Worm (Caenorhabditis elegans) whole organism, young adult: ENCODE measurements around the gene C44B11.6.

Experiments used
- B0261.1 ChIP-seq: sonication (generic microtip); optimal IDR thresholded peaks from 2 replicates; lab custom pipeline; 2016; ENCODE audit warnings: mild to moderate bottlenecking, missing genetic modification characterization, moderate library complexity, missing compliant biosample characterization
- B0336.3 ChIP-seq: fragments of 200-800 bp; sonication (Bioruptor generic); IDR thresholded peaks from 2 replicates; pipeline ENCODE4 v1.3.6; 2022; ENCODE audit warnings: missing genetic modification characterization, missing compliant biosample characterization
- F37B4.10 ChIP-seq: fragments of 200-800 bp; sonication (Bioruptor generic); IDR thresholded peaks from 2 replicates; pipeline ENCODE4 v1.3.6; 2022; ENCODE audit warnings: missing genetic modification characterization, missing compliant biosample characterization
- F49E8.2 ChIP-seq: sonication (generic microtip); optimal IDR thresholded peaks from 3 replicates; lab custom pipeline; 2017; ENCODE audit warnings: missing genetic modification characterization, mild to moderate bottlenecking, missing compliant biosample characterization, antibody characterized with exemption, moderate library complexity; ENCODE audit not compliant: insufficient read depth
- F57C9.4 ChIP-seq: sonication (generic microtip); optimal IDR thresholded peaks from 2 replicates; lab custom pipeline; 2017; ENCODE audit warnings: mild to moderate bottlenecking, missing genetic modification characterization, missing compliant biosample characterization
- Y53F4B.3 ChIP-seq: fragments of 200-800 bp; sonication (Bioruptor generic); IDR thresholded peaks from 2 replicates; pipeline ENCODE4 v1.3.6; 2022; ENCODE audit warnings: missing genetic modification reagents, missing genetic modification characterization, missing compliant biosample characterization
- Y53G8AR.9 ChIP-seq: fragments of 200-800 bp; sonication (Bioruptor generic); conservative IDR thresholded peaks from 2 replicates; pipeline ENCODE4 v1.3.6; 2022; ENCODE audit warnings: missing genetic modification reagents, missing genetic modification characterization, missing compliant biosample characterization
- athp-1 ChIP-seq: sonication (generic microtip); optimal IDR thresholded peaks from 2 replicates; lab custom pipeline; 2017; ENCODE audit warnings: mild to moderate bottlenecking, missing genetic modification characterization, missing compliant biosample characterization
- attf-3 ChIP-seq: fragments of 200-800 bp; sonication (Bioruptor generic); conservative IDR thresholded peaks from 2 replicates; pipeline ENCODE4 v1.3.6; 2022; ENCODE audit warnings: missing genetic modification reagents, missing genetic modification characterization, missing compliant biosample characterization
- attf-5 ChIP-seq: fragments of 200-800 bp; sonication (Bioruptor generic); optimal IDR thresholded peaks from 2 replicates; lab custom pipeline; 2018; ENCODE audit warnings: mild to moderate bottlenecking, missing genetic modification characterization, missing compliant biosample characterization
- attf-6 ChIP-seq: fragments of 200-800 bp; sonication (Bioruptor generic); IDR thresholded peaks from 2 replicates; pipeline ENCODE4 v1.3.6; 2022; ENCODE audit warnings: missing genetic modification reagents, missing genetic modification characterization, missing compliant biosample characterization
- bed-1 ChIP-seq: fragments of 200-800 bp; sonication (Bioruptor generic); IDR thresholded peaks from 2 replicates; pipeline ENCODE4 v1.3.6; 2022; ENCODE audit warnings: missing genetic modification reagents, missing genetic modification characterization, missing compliant biosample characterization
- ccch-3 ChIP-seq: fragments of 200-800 bp; sonication (Bioruptor generic); optimal IDR thresholded peaks from 2 replicates; lab custom pipeline; 2018; ENCODE audit warnings: mild to moderate bottlenecking, missing genetic modification characterization, missing compliant biosample characterization
- cebp-1 ChIP-seq, 2 experiments: fragments of 200-800 bp in 1 of 2; sonication (Bioruptor generic) in 1 of 2; sonication (generic microtip) in 1 of 2; IDR thresholded peaks in 1 of 2; optimal IDR thresholded peaks in 1 of 2; 2 replicates each; pipeline versions ENCODE4 v1.3.6 to Lab custom; 2017 to 2022; ENCODE audit warnings: missing compliant biosample characterization in 2 of 2, missing genetic modification characterization in 2 of 2, mild to moderate bottlenecking in 1 of 2, missing genetic modification reagents in 1 of 2, moderate library complexity in 1 of 2
- ceh-40 ChIP-seq: fragments of 200-800 bp; sonication (Bioruptor generic); IDR thresholded peaks from 2 replicates; pipeline ENCODE4 v1.3.6; 2022; ENCODE audit warnings: missing genetic modification characterization, missing compliant biosample characterization
- ceh-91 ChIP-seq: fragments of 200-800 bp; sonication (Bioruptor generic); IDR thresholded peaks from 2 replicates; pipeline ENCODE4 v1.3.6; 2022; ENCODE audit warnings: missing genetic modification reagents, missing genetic modification characterization, missing compliant biosample characterization
- chd-7 ChIP-seq: sonication (generic microtip); optimal IDR thresholded peaks from 2 replicates; lab custom pipeline; 2016; ENCODE audit warnings: mild to moderate bottlenecking, missing genetic modification characterization, moderate library complexity, missing compliant biosample characterization
- dox-1 ChIP-seq: fragments of 200-800 bp; sonication (Bioruptor generic); IDR thresholded peaks from 2 replicates; pipeline ENCODE4 v1.3.6; 2022; ENCODE audit warnings: missing genetic modification reagents, missing genetic modification characterization, missing compliant biosample characterization
- efl-1 ChIP-seq: fragments of 150-350 bp; optimal IDR thresholded peaks from 2 replicates; lab custom pipeline; 2014; ENCODE audit warnings: missing biosample characterization, missing genetic modification reagents, missing genetic modification characterization
- egl-18 ChIP-seq: fragments of 200-800 bp; sonication (Bioruptor generic); IDR thresholded peaks from 2 replicates; pipeline ENCODE4 v1.3.6; 2022; ENCODE audit warnings: missing genetic modification reagents, missing genetic modification characterization, missing compliant biosample characterization
- ekl-4 ChIP-seq: fragments of 200-800 bp; sonication (Bioruptor generic); IDR thresholded peaks from 2 replicates; pipeline ENCODE4 v1.3.6; 2022; ENCODE audit warnings: missing genetic modification reagents, missing genetic modification characterization, missing compliant biosample characterization
- him-1 ChIP-seq: sonication (generic microtip); optimal IDR thresholded peaks from 2 replicates; lab custom pipeline; 2016; ENCODE audit warnings: missing genotype, missing genetic modification reagents, missing genetic modification characterization, missing compliant biosample characterization
- hlh-26 ChIP-seq: fragments of 200-800 bp; sonication (Bioruptor generic); conservative IDR thresholded peaks from 2 replicates; pipeline ENCODE4 v1.3.6; 2022; ENCODE audit warnings: missing genetic modification reagents, missing genetic modification characterization, missing compliant biosample characterization
- hmg-1.2 ChIP-seq: fragments of 200-800 bp; sonication (Bioruptor generic); IDR thresholded peaks from 2 replicates; pipeline ENCODE4 v1.3.6; 2022; ENCODE audit warnings: missing genetic modification reagents, missing genetic modification characterization, missing compliant biosample characterization
- hrde-1 ChIP-seq: sonication (generic microtip); optimal IDR thresholded peaks from 2 replicates; lab custom pipeline; 2016; ENCODE audit warnings: missing genetic modification characterization, mild to moderate bottlenecking, missing compliant biosample characterization, moderate library complexity, missing genotype, missing genetic modification reagents, borderline replicate concordance
- let-526 ChIP-seq: fragments of 200-800 bp; sonication (Bioruptor generic); IDR thresholded peaks from 2 replicates; pipeline ENCODE4 v1.3.6; 2022; ENCODE audit warnings: missing genetic modification reagents, missing genetic modification characterization, missing compliant biosample characterization
- lin-35 ChIP-seq, 3 experiments: fragments of 150-350 bp in 2 of 3; sonication (generic microtip) in 1 of 3; optimal IDR thresholded peaks; 2 replicates each; lab custom pipeline; 2014 to 2018; ENCODE audit warnings: missing biosample characterization in 3 of 3, missing genetic modification characterization in 3 of 3, missing genetic modification reagents in 3 of 3
- lsy-27 ChIP-seq: sonication (generic microtip); optimal IDR thresholded peaks from 2 replicates; lab custom pipeline; 2017; ENCODE audit warnings: missing genetic modification characterization, mild to moderate bottlenecking, missing compliant biosample characterization, antibody characterized with exemption, missing genotype, borderline replicate concordance; ENCODE audit not compliant: insufficient read depth
- madf-6 ChIP-seq: fragments of 200-800 bp; sonication (Bioruptor generic); IDR thresholded peaks from 2 replicates; pipeline ENCODE4 v1.3.6; 2022; ENCODE audit warnings: missing genetic modification reagents, missing genetic modification characterization, missing compliant biosample characterization
- mcd-1 ChIP-seq: fragments of 200-800 bp; sonication (Bioruptor generic); IDR thresholded peaks from 2 replicates; pipeline ENCODE4 v1.3.6; 2022; ENCODE audit warnings: missing genetic modification reagents, missing genetic modification characterization, missing compliant biosample characterization
- mxl-1 ChIP-seq: sonication (generic microtip); optimal IDR thresholded peaks from 2 replicates; lab custom pipeline; 2016; ENCODE audit warnings: missing genetic modification characterization, missing compliant biosample characterization
- nhr-120 ChIP-seq: fragments of 200-800 bp; sonication (Bioruptor generic); IDR thresholded peaks from 2 replicates; pipeline ENCODE4 v1.3.6; 2022; ENCODE audit warnings: missing genetic modification characterization, missing compliant biosample characterization
- nhr-179 ChIP-seq: sonication (generic microtip); optimal IDR thresholded peaks from 2 replicates; lab custom pipeline; 2016; ENCODE audit warnings: mild to moderate bottlenecking, missing genetic modification characterization, missing compliant biosample characterization
- rec-8 ChIP-seq, 2 experiments: sonication (generic microtip); optimal IDR thresholded peaks; 2 replicates each; lab custom pipeline; 2016; ENCODE audit warnings: mild to moderate bottlenecking in 2 of 2, missing genetic modification characterization in 2 of 2, missing genetic modification reagents in 2 of 2, missing genotype in 2 of 2, missing biosample characterization in 1 of 2, missing compliant biosample characterization in 1 of 2, moderate library complexity in 1 of 2
- repo-1 ChIP-seq: sonication (generic microtip); optimal IDR thresholded peaks from 2 replicates; lab custom pipeline; 2017; ENCODE audit warnings: mild to moderate bottlenecking, missing genetic modification characterization, missing compliant biosample characterization
- rpc-1 ChIP-seq, 2 experiments: fragments of 150-350 bp in 1 of 2; sonication (generic microtip) in 1 of 2; optimal IDR thresholded peaks; 2 replicates each; lab custom pipeline; 2014 to 2018; ENCODE audit warnings: missing biosample characterization in 1 of 2, missing genetic modification characterization in 1 of 2, missing genetic modification reagents in 1 of 2, missing genotype in 1 of 2
- sdz-38 ChIP-seq: sonication (generic microtip); optimal IDR thresholded peaks from 2 replicates; lab custom pipeline; 2016; ENCODE audit warnings: missing genotype, missing genetic modification characterization, missing compliant biosample characterization
- snpc-1.1 ChIP-seq: sonication (generic microtip); optimal IDR thresholded peaks from 2 replicates; lab custom pipeline; 2017; ENCODE audit warnings: missing genetic modification characterization, mild to moderate bottlenecking, missing compliant biosample characterization, antibody characterized with exemption, moderate library complexity, missing genotype, missing genetic modification reagents; ENCODE audit not compliant: insufficient read depth
- tbp1 ChIP-seq: fragments of 200-800 bp; sonication (Bioruptor generic); optimal IDR thresholded peaks from 2 replicates; lab custom pipeline; 2018; ENCODE audit warnings: mild to moderate bottlenecking, missing genetic modification characterization, missing compliant biosample characterization
- unc-130 ChIP-seq: sonication (generic microtip); optimal IDR thresholded peaks from 2 replicates; lab custom pipeline; 2016; ENCODE audit warnings: missing genetic modification reagents, missing genetic modification characterization, missing compliant biosample characterization
- unc-62 ChIP-seq: fragments of 150-350 bp; optimal IDR thresholded peaks from 2 replicates; lab custom pipeline; 2014; ENCODE audit warnings: missing biosample characterization, missing genetic modification reagents, missing genetic modification characterization
- xnd-1 ChIP-seq: sonication (generic microtip); optimal IDR thresholded peaks from 2 replicates; lab custom pipeline; 2016; ENCODE audit warnings: missing genotype, missing genetic modification reagents, missing genetic modification characterization, missing compliant biosample characterization
- zfh-2 ChIP-seq: fragments of 200-800 bp; sonication (Bioruptor generic); conservative IDR thresholded peaks from 2 replicates; pipeline ENCODE4 v1.3.6; 2022; ENCODE audit warnings: missing genetic modification reagents, missing genetic modification characterization, missing compliant biosample characterization
- ztf-3 ChIP-seq: fragments of 200-800 bp; sonication (Bioruptor generic); optimal IDR thresholded peaks from 2 replicates; lab custom pipeline; 2018; ENCODE audit warnings: mild to moderate bottlenecking, missing genetic modification characterization, missing compliant biosample characterization

Gene C44B11.6

DNA sequence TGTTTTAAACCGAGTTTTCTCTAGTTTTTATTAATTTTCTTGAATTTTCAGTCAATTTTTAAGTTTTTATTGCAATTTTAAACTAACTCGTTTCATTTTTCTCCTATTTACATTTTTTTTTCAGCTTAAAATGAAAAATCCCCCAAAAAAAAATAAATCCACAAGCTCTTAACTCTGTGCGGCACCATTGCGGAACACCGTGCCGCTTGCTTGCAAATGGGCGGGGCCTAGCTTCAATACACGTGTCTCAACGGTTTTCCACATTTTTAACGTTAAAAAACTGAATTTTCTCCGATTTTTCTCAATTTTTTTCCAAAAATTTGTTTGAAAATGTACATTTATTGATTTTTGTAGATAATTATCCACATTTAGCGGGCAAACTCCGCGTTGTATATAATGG, 22.0 kb downstream of the C44B11.6 start, which contains the start of gene R148.3 (continued):
- TF ChIP-seq hrde-1 (tag; lab: Kevin White, UChicago) (no peak), rpc-1 (optimal IDR thresholded peaks at IDR 0.05; lab: Kevin White, UChicago) (peak; percentile 27), rpc-1 (tag; optimal IDR thresholded peaks at IDR 0.05; lab: Kevin White, UChicago) (no peak), tbp1 (GFP tag; lab: Kevin White, UChicago) (no peak), egl-18 (GFP tag; lab: Robert Waterston, UW) (no peak), snpc-1.1 (tag; lab: Kevin White, UChicago) (peak; percentile 47), ekl-4 (GFP tag; lab: Robert Waterston, UW) (no peak), Y53F4B.3 (GFP tag; lab: Robert Waterston, UW) (no peak), bed-1 (GFP tag; lab: Robert Waterston, UW) (no peak), F37B4.10 (GFP tag; lab: Robert Waterston, UW) (no peak), hmg-1.2 (GFP tag; lab: Robert Waterston, UW) (peak; percentile 31; the same call in 1 of the 2 replicates), mxl-1 (no peak), efl-1 (no peak), Y53G8AR.9 (GFP tag; lab: Robert Waterston, UW) (no peak), unc-62 (no peak), attf-6 (GFP tag; lab: Robert Waterston, UW) (no peak), athp-1 (tag; lab: Kevin White, UChicago) (no peak), mcd-1 (GFP tag; lab: Robert Waterston, UW) (peak; percentile 58), lsy-27 (no peak), B0336.3 (GFP tag; lab: Robert Waterston, UW) (no peak), sdz-38 (tag; lab: Kevin White, UChicago) (no peak), repo-1 (no peak), F49E8.2 (tag; lab: Kevin White, UChicago) (peak; percentile 41), chd-7 (tag; lab: Kevin White, UChicago) (no peak), nhr-120 (no peak), B0261.1 (tag; lab: Kevin White, UChicago) (no peak), lin-35 (GFP tag; optimal IDR thresholded peaks at IDR 0.05; lab: Kevin White, UChicago) (peak in 1 of 3 experiments; percentile 28), ceh-91 (GFP tag; lab: Robert Waterston, UW) (no peak), ztf-3 (GFP tag; lab: Kevin White, UChicago) (no peak), attf-3 (no peak), cebp-1 (GFP tag; IDR thresholded peaks at IDR 0.05; lab: Robert Waterston, UW) (no peak), cebp-1 (tag; optimal IDR thresholded peaks at IDR 0.05; lab: Kevin White, UChicago) (peak; percentile 38), hlh-26 (GFP tag; lab: Robert Waterston, UW) (no peak), zfh-2 (no peak), madf-6 (GFP tag; lab: Robert Waterston, UW) (peak; percentile 65), unc-130 (GFP tag; lab: Kevin White, UChicago) (peak; percentile 7), him-1 (tag; lab: Kevin White, UChicago) (no peak), let-526 (no peak), dox-1 (GFP tag; lab: Robert Waterston, UW) (peak; percentile 28; the same call in 1 of the 2 replicates), xnd-1 (tag; lab: Kevin White, UChicago) (peak; percentile 45), ceh-40 (GFP tag; lab: Robert Waterston, UW) (no peak), ccch-3 (GFP tag; lab: Kevin White, UChicago) (no peak), attf-5 (GFP tag; lab: Kevin White, UChicago) (no peak), nhr-179 (no peak), rec-8 (tag; optimal IDR thresholded peaks at IDR 0.05; lab: Kevin White, UChicago) (no peak), F57C9.4 (tag; lab: Kevin White, UChicago) (no peak)
